Fruit fly (Drosophila melanogaster) whole organism, prepupa: ENCODE measurements around the gene Mps1.
A peak's percentile ranks its signal among the peaks of the same experiment; 100 is the strongest.

Source experiments
- CG11294 ChIP-seq: fragments of 200-800 bp; sonication (Bioruptor generic); IDR thresholded peaks from 2 replicates; pipeline ENCODE4 v1.3.6; 2022; ENCODE audit warnings: missing biosample characterization, missing genetic modification characterization
- CG34406 ChIP-seq: fragments of 200-800 bp; sonication (Bioruptor generic); optimal IDR thresholded peaks from 3 replicates; lab custom pipeline; 2016; ENCODE audit warnings: missing biosample characterization, missing genetic modification characterization
- CG6792 ChIP-seq: fragments of 200-800 bp; sonication (Bioruptor generic); optimal IDR thresholded peaks from 3 replicates; lab custom pipeline; 2016; ENCODE audit warnings: missing biosample characterization, missing genetic modification characterization
- CG7368 ChIP-seq: fragments of 200-800 bp; sonication (Bioruptor generic); optimal IDR thresholded peaks from 3 replicates; lab custom pipeline; 2016; ENCODE audit warnings: missing biosample characterization, missing genetic modification characterization
- Eip78C ChIP-seq: fragments of 200-800 bp; sonication (Bioruptor generic); peaks from one replicate; lab custom pipeline; 2016; ENCODE audit warnings: missing biosample characterization, missing genetic modification characterization
- Ets21C ChIP-seq: fragments of 200-800 bp; sonication (Bioruptor generic); optimal IDR thresholded peaks from 3 replicates; lab custom pipeline; 2016; ENCODE audit warnings: missing biosample characterization, missing genetic modification characterization
- Gug ChIP-seq: fragments of 200-800 bp; sonication (Bioruptor generic); IDR thresholded peaks from 2 replicates; pipeline ENCODE4 v1.3.6; 2022; ENCODE audit warnings: missing biosample characterization, missing genetic modification characterization
- Lpt ChIP-seq: fragments of 200-800 bp; sonication (Bioruptor generic); optimal IDR thresholded peaks from 3 replicates; lab custom pipeline; 2016; ENCODE audit warnings: missing biosample characterization, missing genetic modification characterization
- Sox102F ChIP-seq: fragments of 200-800 bp; sonication (Bioruptor generic); optimal IDR thresholded peaks from 2 replicates; lab custom pipeline; 2016; ENCODE audit warnings: missing biosample characterization, mild to moderate bottlenecking, missing genetic modification characterization
- fd85E ChIP-seq: fragments of 200-800 bp; sonication (Bioruptor generic); optimal IDR thresholded peaks from 3 replicates; lab custom pipeline; 2016; ENCODE audit warnings: missing biosample characterization, missing genetic modification characterization
- fkh ChIP-seq: fragments of 200-800 bp; sonication (Bioruptor generic); optimal IDR thresholded peaks from 3 replicates; lab custom pipeline; 2017; ENCODE audit warnings: missing biosample characterization, mild to moderate bottlenecking, missing genetic modification characterization, moderate library complexity
- pdm3 ChIP-seq: fragments of 200-800 bp; sonication (Bioruptor generic); optimal IDR thresholded peaks from 3 replicates; lab custom pipeline; 2016; ENCODE audit warnings: missing biosample characterization, missing genetic modification characterization
- ss ChIP-seq, 2 experiments: fragments of 200-800 bp; sonication (Bioruptor generic); optimal IDR thresholded peaks; 2 replicates in 1 of 2; 3 replicates in 1 of 2; lab custom pipeline; 2017 to 2018; ENCODE audit warnings: mild to moderate bottlenecking in 2 of 2, missing biosample characterization in 2 of 2, missing genetic modification characterization in 2 of 2, moderate library complexity in 1 of 2
- vri ChIP-seq: fragments of 200-800 bp; sonication (Bioruptor generic); optimal IDR thresholded peaks from 3 replicates; lab custom pipeline; 2016; ENCODE audit warnings: missing biosample characterization, mild to moderate bottlenecking, missing genetic modification characterization

DNA sequence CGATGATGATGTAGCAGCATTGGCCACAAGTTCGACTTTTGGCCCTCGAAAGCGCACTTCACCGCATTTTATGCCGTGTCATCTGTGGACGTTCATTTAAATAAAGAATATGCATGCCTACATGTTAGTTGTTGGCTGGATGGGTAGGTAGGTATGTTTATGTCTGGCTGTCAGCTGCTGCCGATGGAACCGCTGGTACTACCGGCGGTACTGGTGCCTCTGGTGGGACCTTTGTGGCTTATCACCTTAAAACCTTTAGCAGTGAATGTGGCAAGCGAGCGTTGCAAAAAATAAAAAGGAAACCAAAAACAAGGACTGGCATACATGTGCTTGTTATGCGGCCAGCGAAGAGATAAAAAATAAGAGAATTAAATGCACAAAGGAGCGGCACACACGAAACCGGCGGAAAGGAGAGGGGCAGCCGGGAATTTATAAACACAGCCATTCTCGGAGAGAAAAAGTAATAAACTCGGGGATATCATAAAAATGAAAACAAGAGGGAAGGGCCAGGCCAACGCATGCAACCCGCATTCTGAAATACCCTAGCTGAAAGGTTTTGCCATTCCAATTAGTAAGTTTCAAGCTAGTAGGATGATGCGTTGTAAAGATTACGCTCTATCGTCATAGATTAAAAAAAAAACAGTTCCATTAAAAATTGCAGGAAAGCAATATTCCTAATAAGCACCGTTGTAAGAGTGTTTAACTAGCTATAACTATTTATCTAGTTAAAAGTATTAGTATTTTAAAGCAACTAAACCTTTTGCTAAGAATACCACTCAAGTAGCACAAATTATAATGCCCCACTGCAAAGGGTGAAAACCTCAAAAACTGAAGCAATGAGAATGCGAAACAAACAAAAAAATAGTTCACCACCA lies 31.1 kb downstream of the Mps1 start:
- TF ChIP-seq CG7368 (GFP tag; lab: Kevin White, UChicago) = peak; percentile 53
- no peak for TF ChIP-seq fkh (GFP tag; lab: Kevin White, UChicago)
- peak; percentile 35; the same call in 1 of the 2 replicates for TF ChIP-seq CG11294
- peak; percentile 69 for TF ChIP-seq CG6792 (GFP tag; lab: Kevin White, UChicago)
- peak; percentile 70 for TF ChIP-seq Sox102F
- peak; percentile 15 for TF ChIP-seq vri (GFP tag; lab: Kevin White, UChicago)
- TF ChIP-seq CG34406 (GFP tag; lab: Kevin White, UChicago) = peak; percentile 77
- no peak for TF ChIP-seq Lpt (GFP tag; lab: Kevin White, UChicago)
- TF ChIP-seq Ets21C (GFP tag; lab: Kevin White, UChicago) = peak; percentile 52
- peak; percentile 86 for TF ChIP-seq pdm3
- no peak for TF ChIP-seq Gug
- TF ChIP-seq fd85E (GFP tag; lab: Kevin White, UChicago) = no peak
- TF ChIP-seq ss (GFP tag; optimal IDR thresholded peaks at IDR 0.05; lab: Kevin White, UChicago) = peak; percentile 54 to 84
- peak; percentile 95 for TF ChIP-seq Eip78C
